Worm (Caenorhabditis elegans): Measurements from ENCODE around the gene rsp-1.

ce11 chrII:11485200-11485599, 32.0 kb downstream of the rsp-1 start, which contains the start of gene twk-5:
- TF ChIP-seq unc-62 (GFP tag; optimal IDR thresholded peaks at IDR 0.05) (no peak), lsy-2 (tag; optimal IDR thresholded peaks at IDR 0.05) (no peak), elt-1 (tag; optimal IDR thresholded peaks at IDR 0.05; ENCODE audit: borderline replicate concordance, insufficient read depth) (no peak), sptf-1 (tag; optimal IDR thresholded peaks at IDR 0.05) (no peak), bed-3 (GFP tag; optimal IDR thresholded peaks at IDR 0.05) (no peak), nhr-76 (tag; optimal IDR thresholded peaks at IDR 0.05) (no peak), unc-39 (tag; optimal IDR thresholded peaks at IDR 0.05) (no peak), pha-4 (tag; optimal IDR thresholded peaks at IDR 0.05) (no peak), lin-13 (tag; optimal IDR thresholded peaks at IDR 0.05) (no peak), snpc-4 (tag; optimal IDR thresholded peaks at IDR 0.05) (no peak), mep-1 (tag; optimal IDR thresholded peaks at IDR 0.05) (no peak), elt-3 (tag; optimal IDR thresholded peaks at IDR 0.05) (no peak), ztf-11 (tag; optimal IDR thresholded peaks at IDR 0.05) (no peak), ham-2 (GFP tag; optimal IDR thresholded peaks at IDR 0.05) (no peak)

Data from whole organism, mixed stage, embryonic.